Worm (Caenorhabditis elegans): ENCODE measurements around the gene Y54G11A.19.
A peak's percentile ranks its signal among the peaks of the same experiment; 100 is the strongest.
"Not testable (repeated sequence)": the region's sequence is repeated elsewhere in the genome, so short reads cannot be mapped to it uniquely, and the experiment has no call there.

Y54G11A.19 gene

DNA sequence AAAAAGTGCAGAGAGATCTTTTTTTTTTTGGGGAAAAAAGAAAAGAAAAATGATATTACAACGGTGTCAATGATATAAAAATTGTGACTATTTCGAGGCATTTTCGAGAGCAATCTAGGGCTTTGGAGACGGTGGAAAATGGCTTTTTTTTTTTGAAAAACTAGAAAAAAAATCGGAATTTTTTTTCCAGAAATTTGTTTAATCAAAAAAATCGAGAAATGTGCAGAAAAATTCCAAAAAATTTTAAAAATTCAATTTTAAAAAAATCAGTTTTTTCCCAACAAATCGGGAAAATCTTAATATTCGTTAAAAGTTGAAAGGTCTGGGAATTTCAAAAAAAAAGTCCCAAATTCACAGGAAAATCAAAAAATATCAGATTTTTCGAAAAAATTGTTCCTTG, at the start of gene Y54G11A.19:
Gene Y54G11A.19, minus strand, starts transcription at position 101 of the 400 bp plus-strand sequence.
- TF ChIP-seq mef-2 (tag; optimal IDR thresholded peaks at IDR 0.05), result no peak
- no peak for TF ChIP-seq dpl-1 (GFP tag; optimal IDR thresholded peaks at IDR 0.05)
- no peak for TF ChIP-seq swsn-7 (tag; optimal IDR thresholded peaks at IDR 0.05)
- TF ChIP-seq rnt-1 (tag; optimal IDR thresholded peaks at IDR 0.05), result no peak
- TF ChIP-seq ces-1 (GFP tag; optimal IDR thresholded peaks at IDR 0.05), result no peak
- no peak for TF ChIP-seq ceh-90 (tag; optimal IDR thresholded peaks at IDR 0.05)
- no peak for TF ChIP-seq ceh-63 (GFP tag; optimal IDR thresholded peaks at IDR 0.05)
- TF ChIP-seq irx-1 (tag; optimal IDR thresholded peaks at IDR 0.05), result no peak
- no peak for TF ChIP-seq unc-98 (GFP tag; IDR thresholded peaks at IDR 0.05)
- TF ChIP-seq nhr-28 (tag; optimal IDR thresholded peaks at IDR 0.05), result no peak
- TF ChIP-seq pax-3 (tag; optimal IDR thresholded peaks at IDR 0.05), result no peak
- no peak for TF ChIP-seq fos-1 (tag; optimal IDR thresholded peaks at IDR 0.05)

DNA sequence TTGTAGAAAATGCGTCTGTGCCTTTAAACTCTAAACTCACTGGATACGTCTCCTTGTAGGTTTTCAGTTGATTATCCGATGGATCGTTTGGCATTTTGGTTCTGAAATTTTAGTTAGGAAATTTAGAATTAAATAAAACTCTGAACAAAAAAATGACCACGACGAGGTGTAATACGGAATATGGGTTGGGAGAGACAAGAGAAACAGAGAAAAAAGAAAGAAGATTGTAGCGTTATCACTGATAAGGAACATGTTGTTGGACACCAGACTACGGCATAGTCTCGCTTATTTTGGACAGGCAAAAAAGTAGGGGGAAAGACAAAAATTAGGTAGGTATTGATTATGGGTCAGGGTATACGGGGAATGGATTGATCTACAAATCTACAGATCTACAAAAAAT, 49.5 kb upstream of the Y54G11A.19 start, which contains the start of gene ctl-1:
Gene ctl-1, minus strand, starts transcription at position 101 of the 400 bp plus-strand sequence.
- not testable (repeated sequence) for TF ChIP-seq ces-1 (GFP tag; optimal IDR thresholded peaks at IDR 0.05); xbp-1 (tag; optimal IDR thresholded peaks at IDR 0.05); fkh-8 (tag; optimal IDR thresholded peaks at IDR 0.05)

DNA sequence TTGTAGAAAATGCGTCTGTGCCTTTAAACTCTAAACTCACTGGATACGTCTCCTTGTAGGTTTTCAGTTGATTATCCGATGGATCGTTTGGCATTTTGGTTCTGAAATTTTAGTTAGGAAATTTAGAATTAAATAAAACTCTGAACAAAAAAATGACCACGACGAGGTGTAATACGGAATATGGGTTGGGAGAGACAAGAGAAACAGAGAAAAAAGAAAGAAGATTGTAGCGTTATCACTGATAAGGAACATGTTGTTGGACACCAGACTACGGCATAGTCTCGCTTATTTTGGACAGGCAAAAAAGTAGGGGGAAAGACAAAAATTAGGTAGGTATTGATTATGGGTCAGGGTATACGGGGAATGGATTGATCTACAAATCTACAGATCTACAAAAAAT, 45.2 kb upstream of the Y54G11A.19 start, which contains the start of gene ctl-2:
Gene ctl-2, minus strand, starts transcription at position 101 of the 400 bp plus-strand sequence.
- TF ChIP-seq nhr-237 (tag; optimal IDR thresholded peaks at IDR 0.05); nhr-28 (tag; optimal IDR thresholded peaks at IDR 0.05); pag-3 (tag; optimal IDR thresholded peaks at IDR 0.05; ENCODE audit: borderline replicate concordance, insufficient read depth): not testable (repeated sequence)

DNA sequence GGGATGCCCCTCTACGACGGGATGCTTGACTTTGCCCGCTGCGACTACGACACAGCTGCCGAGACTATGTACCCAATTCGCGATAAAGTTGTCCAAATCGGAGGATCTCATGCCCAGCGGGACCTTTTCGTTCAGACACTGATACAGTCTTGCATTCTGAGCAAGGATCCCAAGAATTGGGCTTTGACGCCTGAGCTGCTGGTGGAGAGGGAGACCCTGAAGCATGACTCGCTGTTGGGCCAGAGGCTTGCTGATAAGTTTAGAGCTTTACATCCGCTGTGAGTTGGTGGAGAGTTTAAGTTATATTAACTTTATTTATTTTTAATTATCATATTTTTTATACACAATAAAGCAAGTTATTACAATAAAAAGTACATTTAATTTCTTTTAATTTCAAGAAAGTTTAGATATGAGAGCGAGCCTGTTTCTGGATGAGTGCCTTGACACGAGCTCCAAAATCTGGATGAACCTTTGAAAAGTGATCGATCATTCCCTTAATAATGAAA, 42.6 kb upstream of the Y54G11A.19 start:
- TF ChIP-seq lin-14 (GFP tag; optimal IDR thresholded peaks at IDR 0.05) (no peak), C04F5.9 (tag; optimal IDR thresholded peaks at IDR 0.05) (no peak), mef-2 (tag; optimal IDR thresholded peaks at IDR 0.05) (no peak), ceh-8 (GFP tag; optimal IDR thresholded peaks at IDR 0.05) (no peak), fos-1 (tag; optimal IDR thresholded peaks at IDR 0.05) (no peak), nhr-85 (tag) (peak; percentile 1), dpl-1 (GFP tag; optimal IDR thresholded peaks at IDR 0.05) (no peak), snu-23 (GFP tag; optimal IDR thresholded peaks at IDR 0.05) (no peak), nhr-76 (tag; optimal IDR thresholded peaks at IDR 0.05) (no peak), efl-1 (optimal IDR thresholded peaks at IDR 0.05) (no peak), efl-1 (GFP tag; optimal IDR thresholded peaks at IDR 0.05 in 1 of 2) (peak in 1 of 2 experiments; percentile 57), ceh-82 (tag; optimal IDR thresholded peaks at IDR 0.05) (no peak), irx-1 (tag; optimal IDR thresholded peaks at IDR 0.05) (no peak), unc-30 (tag; optimal IDR thresholded peaks at IDR 0.05) (no peak)

DNA sequence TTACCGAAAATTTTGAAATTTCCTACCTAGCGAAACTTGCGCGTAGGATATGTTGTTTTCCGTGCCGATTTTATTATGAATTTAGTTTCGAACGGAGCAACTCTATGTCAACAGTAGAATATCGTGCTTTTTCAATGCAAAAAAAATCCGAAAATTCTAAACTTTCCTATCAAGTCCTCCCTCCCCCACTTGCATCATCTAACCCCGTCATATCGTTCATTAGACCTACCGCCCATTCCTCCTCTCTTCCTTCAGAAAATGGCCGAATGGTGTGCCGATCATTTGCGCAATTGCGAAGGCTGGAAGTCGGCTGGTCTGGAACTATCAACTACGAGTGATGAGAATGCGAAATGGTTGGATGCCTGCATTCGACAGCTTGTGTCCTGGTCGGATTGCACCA, 40.4 kb upstream of the Y54G11A.19 start, which contains the start of gene Y54G11A.7:
Gene Y54G11A.7, plus strand, starts transcription at position 256 of the 400 bp plus-strand sequence.
- peak; percentile 25 for TF ChIP-seq nhr-85 (tag)

DNA sequence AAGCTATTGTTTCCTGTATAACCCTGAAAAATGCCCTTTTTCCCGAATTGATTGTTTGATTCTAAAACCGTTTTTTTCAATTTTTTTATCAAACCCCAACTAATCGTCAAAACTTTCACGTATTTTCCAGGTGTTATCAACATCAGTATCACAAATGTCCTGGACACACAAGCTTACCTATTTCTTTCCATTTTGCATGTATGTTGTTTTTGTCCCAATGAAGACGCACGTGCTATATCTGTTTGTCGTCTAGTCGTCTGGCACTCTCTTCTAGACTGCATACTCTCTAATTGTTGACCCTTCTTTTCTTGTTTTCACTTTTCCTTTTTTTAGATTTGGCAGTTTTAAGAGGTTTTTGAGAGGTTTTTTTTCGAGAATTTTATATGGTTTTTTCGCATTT, 39.6 kb upstream of the Y54G11A.19 start:
- no peak for TF ChIP-seq sptf-1 (tag; optimal IDR thresholded peaks at IDR 0.05)
- TF ChIP-seq nhr-77 (tag; optimal IDR thresholded peaks at IDR 0.05), result peak; percentile 68
- TF ChIP-seq vab-15 (tag; optimal IDR thresholded peaks at IDR 0.05), result no peak
- no peak for TF ChIP-seq jun-1 (tag; optimal IDR thresholded peaks at IDR 0.05)
- TF ChIP-seq fkh-4 (tag; optimal IDR thresholded peaks at IDR 0.05; ENCODE audit: borderline replicate concordance), result no peak
- no peak for TF ChIP-seq C34B4.2 (tag; optimal IDR thresholded peaks at IDR 0.05)
- no peak for TF ChIP-seq mef-2 (tag; optimal IDR thresholded peaks at IDR 0.05)
- TF ChIP-seq nhr-19 (GFP tag; conservative IDR thresholded peaks at IDR 0.05), result peak; percentile 16; the same call in 1 of the 2 replicates
- TF ChIP-seq pqm-1 (tag; optimal IDR thresholded peaks at IDR 0.05), result no peak
- no peak for TF ChIP-seq nhr-28 (tag; optimal IDR thresholded peaks at IDR 0.05)
- TF ChIP-seq unc-86 (tag; optimal IDR thresholded peaks at IDR 0.05), result no peak
- TF ChIP-seq lin-35 (GFP tag; optimal IDR thresholded peaks at IDR 0.05), result peak; percentile 14 to 68
- no peak for TF ChIP-seq mab-9 (GFP tag; IDR thresholded peaks at IDR 0.05)
- TF ChIP-seq nhr-47 (tag; optimal IDR thresholded peaks at IDR 0.05), result peak; percentile 9
- TF ChIP-seq ceh-8 (GFP tag; optimal IDR thresholded peaks at IDR 0.05), result no peak
- no peak for TF ChIP-seq dsc-1 (tag; optimal IDR thresholded peaks at IDR 0.05)
- no peak for TF ChIP-seq egl-27 (tag; optimal IDR thresholded peaks at IDR 0.05)
- no peak for TF ChIP-seq C16A3.4 (tag; optimal IDR thresholded peaks at IDR 0.05)
- peak; percentile 80 for TF ChIP-seq lin-14 (GFP tag; optimal IDR thresholded peaks at IDR 0.05)
- no peak for TF ChIP-seq pag-3 (tag; optimal IDR thresholded peaks at IDR 0.05; ENCODE audit: borderline replicate concordance, insufficient read depth)
- no peak for TF ChIP-seq Y116A8C.19 (tag; optimal IDR thresholded peaks at IDR 0.05; ENCODE audit: borderline replicate concordance)
